In the genomic region with DNA sequence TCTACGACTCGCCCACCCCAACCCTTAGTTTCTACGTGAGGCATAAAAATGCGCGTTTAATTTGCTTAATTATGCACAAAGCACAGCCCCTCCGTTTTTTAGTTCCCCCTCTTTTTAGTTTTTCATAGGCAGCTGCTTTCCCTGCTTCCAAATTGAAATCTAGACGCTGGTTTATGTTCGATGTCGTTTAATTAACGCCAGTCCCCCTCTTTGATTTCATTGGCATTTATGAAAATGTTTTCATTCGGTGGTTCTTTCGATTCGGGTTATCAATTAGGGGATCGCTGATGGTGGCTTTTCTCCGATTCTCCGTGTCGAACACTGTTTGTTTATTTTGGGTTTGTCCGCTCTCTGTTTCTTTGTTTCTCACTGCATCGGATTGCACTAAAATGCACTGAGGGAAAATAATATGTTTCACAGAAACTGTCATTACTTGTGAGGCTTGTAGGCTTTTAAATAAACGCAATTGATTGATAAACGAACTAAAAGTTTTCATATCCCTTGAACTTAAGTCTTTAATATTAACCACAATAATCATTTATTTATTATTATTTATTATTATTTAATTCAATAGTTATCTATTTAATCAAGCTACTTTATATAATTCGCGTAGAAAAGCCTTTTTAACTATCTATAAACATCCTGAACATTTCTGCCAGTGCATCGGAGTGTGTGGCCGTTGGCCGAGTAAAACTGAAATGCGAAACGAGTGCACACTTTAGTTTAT, we compare ENCODE assay signal across 1 fruit fly cellular context.
TF ChIP-seq lines count a peak whose summit lies in the region.

No protein-coding gene starts in this region.

TF ChIP-seq in whole organism, embryonic, 481 proteins besides CTCF, POLR2A, EP300 and RAD21 (continued from another document and continues in another):
- TF ChIP-seq prd (optimal IDR thresholded peaks at IDR 0.05; lab: Kevin White, UChicago) (no peak), prd (GFP tag; IDR thresholded peaks at IDR 0.05; lab: Robert Waterston, UW) (peak; percentile 67; the same call in 2 of the 3 replicates), ap (GFP tag; IDR thresholded peaks at IDR 0.05; lab: Robert Waterston, UW) (no peak), Abd-B (GFP tag; optimal IDR thresholded peaks at IDR 0.05; lab: Kevin White, UChicago) (peak; percentile 48), CG10274 (GFP tag; optimal IDR thresholded peaks at IDR 0.05; lab: Kevin White, UChicago) (no peak), Gug (GFP tag; IDR thresholded peaks at IDR 0.05; lab: Robert Waterston, UW) (no peak), usp (GFP tag; optimal IDR thresholded peaks at IDR 0.05; lab: Kevin White, UChicago) (no peak), zfh1 (GFP tag; IDR thresholded peaks at IDR 0.05; lab: Robert Waterston, UW) (no peak), pfk (GFP tag; optimal IDR thresholded peaks at IDR 0.05; lab: Kevin White, UChicago) (no peak), emc (GFP tag; optimal IDR thresholded peaks at IDR 0.05; lab: Kevin White, UChicago) (no peak), Sox100B (GFP tag; optimal IDR thresholded peaks at IDR 0.05; lab: Kevin White, UChicago) (peak; percentile 62), gro (GFP tag; optimal IDR thresholded peaks at IDR 0.05; lab: Kevin White, UChicago) (no peak), gce (GFP tag; IDR thresholded peaks at IDR 0.05; lab: Robert Waterston, UW) (no peak), E2f2 (GFP tag; IDR thresholded peaks at IDR 0.05; lab: Robert Waterston, UW) (no peak), hth (optimal IDR thresholded peaks at IDR 0.05; lab: Kevin White, UChicago) (no peak), en (GFP tag; optimal IDR thresholded peaks at IDR 0.05; lab: Kevin White, UChicago) (no peak), stwl (tag; optimal IDR thresholded peaks at IDR 0.05; lab: Kevin White, UChicago) (no peak), sim (GFP tag; IDR thresholded peaks at IDR 0.05; lab: Robert Waterston, UW) (no peak), Sox102F (GFP tag; optimal IDR thresholded peaks at IDR 0.05; lab: Kevin White, UChicago) (peak; percentile 73), CG4707 (GFP tag; optimal IDR thresholded peaks at IDR 0.05; lab: Kevin White, UChicago) (no peak), TFAM (GFP tag; optimal IDR thresholded peaks at IDR 0.05; lab: Kevin White, UChicago) (no peak), Taf1 (GFP tag; IDR thresholded peaks at IDR 0.05; lab: Robert Waterston, UW) (no peak), CG11456 (GFP tag; IDR thresholded peaks at IDR 0.05; lab: Robert Waterston, UW) (no peak), CG13624 (GFP tag; optimal IDR thresholded peaks at IDR 0.05; lab: Kevin White, UChicago) (no peak), Oli (tag; optimal IDR thresholded peaks at IDR 0.05; lab: Kevin White, UChicago) (peak; percentile 64), CG12659 (GFP tag; optimal IDR thresholded peaks at IDR 0.05; lab: Kevin White, UChicago) (no peak), sisA (GFP tag; IDR thresholded peaks at IDR 0.05; lab: Robert Waterston, UW) (no peak), CG11696 (GFP tag; IDR thresholded peaks at IDR 0.05; lab: Robert Waterston, UW) (no peak), sd (tag; optimal IDR thresholded peaks at IDR 0.05; lab: Kevin White, UChicago) (no peak), ab (GFP tag; optimal IDR thresholded peaks at IDR 0.05; lab: Kevin White, UChicago) (no peak), CG6272 (GFP tag; IDR thresholded peaks at IDR 0.05; lab: Robert Waterston, UW) (no peak), CG16815 (GFP tag; optimal IDR thresholded peaks at IDR 0.05; lab: Kevin White, UChicago) (peak; percentile 8), CG1024 (GFP tag; IDR thresholded peaks at IDR 0.05; lab: Robert Waterston, UW) (no peak), CHES-1-like (GFP tag; optimal IDR thresholded peaks at IDR 0.05; lab: Kevin White, UChicago) (no peak), Ets65A (GFP tag; lab: Kevin White, UChicago) (no peak), Rx (GFP tag; IDR thresholded peaks at IDR 0.05; lab: Robert Waterston, UW) (no peak), Kr (GFP tag; optimal IDR thresholded peaks at IDR 0.05; lab: Kevin White, UChicago) (no peak), sens (GFP tag; lab: Kevin White, UChicago) (peak; percentile 83), fu2 (GFP tag; optimal IDR thresholded peaks at IDR 0.05; lab: Kevin White, UChicago) (no peak), CG33213 (GFP tag; optimal IDR thresholded peaks at IDR 0.05; lab: Kevin White, UChicago) (no peak), p53 (GFP tag; optimal IDR thresholded peaks at IDR 0.05; lab: Kevin White, UChicago) (no peak), CG13775 (GFP tag; optimal IDR thresholded peaks at IDR 0.05; lab: Kevin White, UChicago) (peak; percentile 32), CG10147 (GFP tag; optimal IDR thresholded peaks at IDR 0.05; lab: Kevin White, UChicago) (no peak), CG18599 (GFP tag; optimal IDR thresholded peaks at IDR 0.05; lab: Kevin White, UChicago) (no peak), bcd (GFP tag; optimal IDR thresholded peaks at IDR 0.05; lab: Kevin White, UChicago) (peak; percentile 26), Camta (GFP tag; optimal IDR thresholded peaks at IDR 0.05; lab: Kevin White, UChicago) (no peak), CG10543 (GFP tag; optimal IDR thresholded peaks at IDR 0.05; lab: Kevin White, UChicago) (no peak), gem (tag; optimal IDR thresholded peaks at IDR 0.05; lab: Kevin White, UChicago) (peak; percentile 79), NFAT (GFP tag; IDR thresholded peaks at IDR 0.05; lab: Robert Waterston, UW) (no peak), shn (GFP tag; optimal IDR thresholded peaks at IDR 0.05; lab: Kevin White, UChicago) (no peak), CG17385 (GFP tag; optimal IDR thresholded peaks at IDR 0.05; lab: Kevin White, UChicago) (peak; percentile 31), CG7963 (GFP tag; IDR thresholded peaks at IDR 0.05; lab: Robert Waterston, UW; ENCODE audit: partially characterized antibody) (no peak), CG18476 (GFP tag; optimal IDR thresholded peaks at IDR 0.05; lab: Kevin White, UChicago) (no peak), CG3995 (GFP tag; optimal IDR thresholded peaks at IDR 0.05; lab: Kevin White, UChicago) (no peak), CG15601 (tag; optimal IDR thresholded peaks at IDR 0.05; lab: Kevin White, UChicago) (peak; percentile 72), D19A (tag; optimal IDR thresholded peaks at IDR 0.05; lab: Kevin White, UChicago) (peak; percentile 71), dpn (GFP tag; optimal IDR thresholded peaks at IDR 0.05; lab: Kevin White, UChicago) (peak in 1 of 2 experiments; percentile 15), Myb (GFP tag; optimal IDR thresholded peaks at IDR 0.05; lab: Kevin White, UChicago) (no peak), CG9727 (GFP tag; optimal IDR thresholded peaks at IDR 0.05; lab: Kevin White, UChicago) (peak; percentile 59), CG9932 (GFP tag; IDR thresholded peaks at IDR 0.05; lab: Robert Waterston, UW) (no peak), Poxn (GFP tag; IDR thresholded peaks at IDR 0.05; lab: Robert Waterston, UW) (no peak), CG31224 (GFP tag; IDR thresholded peaks at IDR 0.05; lab: Robert Waterston, UW) (no peak), bsh (GFP tag; optimal IDR thresholded peaks at IDR 0.05; lab: Kevin White, UChicago) (peak; percentile 36 to 79), tio (GFP tag; optimal IDR thresholded peaks at IDR 0.05; lab: Kevin White, UChicago) (peak; percentile 22), vfl (GFP tag; optimal IDR thresholded peaks at IDR 0.05; lab: Kevin White, UChicago) (no peak), run (tag; optimal IDR thresholded peaks at IDR 0.05; lab: Kevin White, UChicago) (peak; percentile 9), Sin3A (optimal IDR thresholded peaks at IDR 0.05; lab: Kevin White, UChicago) (no peak), CG7372 (GFP tag; IDR thresholded peaks at IDR 0.05; lab: Robert Waterston, UW) (no peak), CG2678 (tag; optimal IDR thresholded peaks at IDR 0.05; lab: Kevin White, UChicago) (peak; percentile 64), trem (tag; optimal IDR thresholded peaks at IDR 0.05; lab: Kevin White, UChicago) (peak; percentile 59), psq (GFP tag; optimal IDR thresholded peaks at IDR 0.05; lab: Kevin White, UChicago) (no peak), CG1647 (GFP tag; optimal IDR thresholded peaks at IDR 0.05; lab: Kevin White, UChicago) (no peak), Lim3 (GFP tag; IDR thresholded peaks at IDR 0.05; lab: Robert Waterston, UW) (no peak), CG1603 (tag; optimal IDR thresholded peaks at IDR 0.05; lab: Kevin White, UChicago) (no peak), MESR4 (GFP tag; optimal IDR thresholded peaks at IDR 0.05; lab: Kevin White, UChicago) (no peak), HLH54F (GFP tag; optimal IDR thresholded peaks at IDR 0.05; lab: Kevin White, UChicago) (no peak), scrt (GFP tag; optimal IDR thresholded peaks at IDR 0.05; lab: Kevin White, UChicago) (no peak), Med (GFP tag; lab: Kevin White, UChicago) (no peak), BtbVII (GFP tag; optimal IDR thresholded peaks at IDR 0.05; lab: Kevin White, UChicago) (no peak), Aef1 (GFP tag; IDR thresholded peaks at IDR 0.05; lab: Robert Waterston, UW) (no peak), Neu2 (GFP tag; optimal IDR thresholded peaks at IDR 0.05; lab: Kevin White, UChicago; ENCODE audit: borderline replicate concordance) (no peak), toy (GFP tag; IDR thresholded peaks at IDR 0.05; lab: Robert Waterston, UW) (no peak), Awh (GFP tag; IDR thresholded peaks at IDR 0.05; lab: Robert Waterston, UW) (peak; percentile 64; the same call in 1 of the 2 replicates), CG6175 (GFP tag; IDR thresholded peaks at IDR 0.05; lab: Robert Waterston, UW) (no peak), CG3281 (GFP tag; optimal IDR thresholded peaks at IDR 0.05; lab: Kevin White, UChicago) (no peak), chm (GFP tag; IDR thresholded peaks at IDR 0.05; lab: Robert Waterston, UW) (no peak), CG9876 (GFP tag; optimal IDR thresholded peaks at IDR 0.05; lab: Kevin White, UChicago) (no peak), lola (GFP tag; optimal IDR thresholded peaks at IDR 0.05; lab: Kevin White, UChicago) (peak in 1 of 3 experiments; percentile 76), danr (GFP tag; IDR thresholded peaks at IDR 0.05; lab: Robert Waterston, UW) (no peak), lab (GFP tag; optimal IDR thresholded peaks at IDR 0.05; lab: Kevin White, UChicago) (no peak), Blimp-1 (GFP tag; optimal IDR thresholded peaks at IDR 0.05; lab: Kevin White, UChicago) (peak; percentile 74), CG11723 (GFP tag; optimal IDR thresholded peaks at IDR 0.05; lab: Kevin White, UChicago) (peak; percentile 5), lbe (GFP tag; optimal IDR thresholded peaks at IDR 0.05; lab: Kevin White, UChicago) (no peak), Dad (GFP tag; optimal IDR thresholded peaks at IDR 0.05; lab: Kevin White, UChicago) (no peak), fru (optimal IDR thresholded peaks at IDR 0.05; lab: Kevin White, UChicago) (no peak), CG4820 (GFP tag; optimal IDR thresholded peaks at IDR 0.05; lab: Kevin White, UChicago) (no peak), CG3407 (GFP tag; optimal IDR thresholded peaks at IDR 0.05; lab: Kevin White, UChicago) (peak; percentile 58), Doc3 (GFP tag; IDR thresholded peaks at IDR 0.05; lab: Robert Waterston, UW; ENCODE audit: partially characterized antibody) (no peak), Mad (GFP tag; optimal IDR thresholded peaks at IDR 0.05; lab: Kevin White, UChicago) (no peak), CG5953 (GFP tag; IDR thresholded peaks at IDR 0.05; lab: Robert Waterston, UW) (no peak), CG1792 (GFP tag; optimal IDR thresholded peaks at IDR 0.05; lab: Kevin White, UChicago) (no peak), kay (GFP tag; optimal IDR thresholded peaks at IDR 0.05; lab: Kevin White, UChicago) (no peak), Pdp1 (GFP tag; optimal IDR thresholded peaks at IDR 0.05; lab: Kevin White, UChicago) (no peak), Hsf (GFP tag; optimal IDR thresholded peaks at IDR 0.05; lab: Kevin White, UChicago) (no peak), PHDP (tag; optimal IDR thresholded peaks at IDR 0.05; lab: Kevin White, UChicago) (peak; percentile 43), HmgD (GFP tag; optimal IDR thresholded peaks at IDR 0.05; lab: Kevin White, UChicago) (no peak), CG1233 (GFP tag; optimal IDR thresholded peaks at IDR 0.05; lab: Kevin White, UChicago) (no peak), phol (tag; optimal IDR thresholded peaks at IDR 0.05; lab: Kevin White, UChicago) (peak; percentile 82), Lpt (GFP tag; optimal IDR thresholded peaks at IDR 0.05; lab: Kevin White, UChicago) (no peak), yki (optimal IDR thresholded peaks at IDR 0.05; lab: Kevin White, UChicago) (no peak), hbn (GFP tag; IDR thresholded peaks at IDR 0.05; lab: Robert Waterston, UW; ENCODE audit: partially characterized antibody) (no peak), slbo (GFP tag; IDR thresholded peaks at IDR 0.05; lab: Robert Waterston, UW) (no peak), sens-2 (GFP tag; IDR thresholded peaks at IDR 0.05; lab: Robert Waterston, UW) (no peak), chinmo (GFP tag; IDR thresholded peaks at IDR 0.05; lab: Robert Waterston, UW; ENCODE audit: partially characterized antibody) (no peak), CG2875 (GFP tag; optimal IDR thresholded peaks at IDR 0.05; lab: Kevin White, UChicago) (peak; percentile 36), Dek (tag; optimal IDR thresholded peaks at IDR 0.05; lab: Kevin White, UChicago) (no peak), jigr1 (GFP tag; IDR thresholded peaks at IDR 0.05; lab: Robert Waterston, UW) (no peak), CrebB (tag; optimal IDR thresholded peaks at IDR 0.05; lab: Kevin White, UChicago) (no peak), CG10209 (GFP tag; optimal IDR thresholded peaks at IDR 0.05; lab: Kevin White, UChicago) (peak; percentile 47), dan (GFP tag; IDR thresholded peaks at IDR 0.05; lab: Robert Waterston, UW) (no peak), dati (GFP tag; IDR thresholded peaks at IDR 0.05; lab: Robert Waterston, UW) (no peak), CG7271 (tag; optimal IDR thresholded peaks at IDR 0.05; lab: Kevin White, UChicago) (no peak), CG9609 (GFP tag; optimal IDR thresholded peaks at IDR 0.05; lab: Kevin White, UChicago) (no peak), CG2116 (GFP tag; optimal IDR thresholded peaks at IDR 0.05; lab: Kevin White, UChicago) (no peak), trh (GFP tag; optimal IDR thresholded peaks at IDR 0.05; lab: Kevin White, UChicago) (no peak), slou (GFP tag; optimal IDR thresholded peaks at IDR 0.05; lab: Kevin White, UChicago) (no peak), CG7928 (GFP tag; optimal IDR thresholded peaks at IDR 0.05; lab: Kevin White, UChicago) (no peak), CG8944 (GFP tag; optimal IDR thresholded peaks at IDR 0.05; lab: Kevin White, UChicago) (no peak), Dp (GFP tag; optimal IDR thresholded peaks at IDR 0.05; lab: Kevin White, UChicago) (no peak), CG7839 (tag; optimal IDR thresholded peaks at IDR 0.05; lab: Kevin White, UChicago) (peak; percentile 53), gcm (GFP tag; optimal IDR thresholded peaks at IDR 0.05; lab: Kevin White, UChicago) (peak; percentile 54)
